Worm (Caenorhabditis elegans) whole organism, late embryonic: ENCODE results near the gene rilp-1.

ENCODE experiments used
- C08G9.2 ChIP-seq: sonication (generic microtip); optimal IDR thresholded peaks from 2 replicates; lab custom pipeline; 2016; ENCODE audit warnings: mild to moderate bottlenecking, missing genetic modification characterization, moderate library complexity, missing compliant biosample characterization
- F13H6.1 ChIP-seq: sonication (generic microtip); optimal IDR thresholded peaks from 2 replicates; lab custom pipeline; 2016; ENCODE audit warnings: missing genetic modification characterization, missing compliant biosample characterization
- ceh-22 ChIP-seq: sonication (generic microtip); optimal IDR thresholded peaks from 2 replicates; lab custom pipeline; 2017; ENCODE audit warnings: missing biosample characterization, missing genetic modification characterization
- elt-2 ChIP-seq: sonication (generic microtip); optimal IDR thresholded peaks from 2 replicates; lab custom pipeline; 2016; ENCODE audit warnings: missing genetic modification reagents, missing genetic modification characterization, missing compliant biosample characterization
- gmeb-2 ChIP-seq: sonication (generic microtip); optimal IDR thresholded peaks from 2 replicates; lab custom pipeline; 2016; ENCODE audit warnings: missing genetic modification characterization, inconsistent platforms, missing compliant biosample characterization
- hlh-13 ChIP-seq: fragments of 200-800 bp; sonication (Bioruptor generic); optimal IDR thresholded peaks from 2 replicates; lab custom pipeline; 2018; ENCODE audit warnings: mild to moderate bottlenecking, missing genetic modification characterization, missing compliant biosample characterization
- madf-2 ChIP-seq: sonication (generic microtip); optimal IDR thresholded peaks from 2 replicates; lab custom pipeline; 2017; ENCODE audit warnings: missing genetic modification characterization, missing compliant biosample characterization
- mec-3 ChIP-seq: sonication (generic microtip); optimal IDR thresholded peaks from 2 replicates; lab custom pipeline; 2016; ENCODE audit warnings: borderline replicate concordance, missing genetic modification characterization, missing compliant biosample characterization
- nhr-11 ChIP-seq: fragments of 150-350 bp; optimal IDR thresholded peaks from 2 replicates; lab custom pipeline; 2014; ENCODE audit warnings: missing biosample characterization, missing genetic modification characterization
- sox-4 ChIP-seq: sonication (generic microtip); optimal IDR thresholded peaks from 2 replicates; lab custom pipeline; 2017; ENCODE audit warnings: mild to moderate bottlenecking, missing genetic modification characterization, inconsistent platforms, missing compliant biosample characterization
- unc-42 ChIP-seq: sonication (generic microtip); optimal IDR thresholded peaks from 2 replicates; lab custom pipeline; 2016; ENCODE audit warnings: missing genotype, missing genetic modification characterization, missing compliant biosample characterization
- unc-86 ChIP-seq: sonication (generic microtip); optimal IDR thresholded peaks from 2 replicates; lab custom pipeline; 2016; ENCODE audit warnings: missing genetic modification characterization, missing compliant biosample characterization
- ztf-16 ChIP-seq: sonication (generic microtip); optimal IDR thresholded peaks from 2 replicates; lab custom pipeline; 2017; ENCODE audit warnings: missing genetic modification characterization, missing compliant biosample characterization

DNA sequence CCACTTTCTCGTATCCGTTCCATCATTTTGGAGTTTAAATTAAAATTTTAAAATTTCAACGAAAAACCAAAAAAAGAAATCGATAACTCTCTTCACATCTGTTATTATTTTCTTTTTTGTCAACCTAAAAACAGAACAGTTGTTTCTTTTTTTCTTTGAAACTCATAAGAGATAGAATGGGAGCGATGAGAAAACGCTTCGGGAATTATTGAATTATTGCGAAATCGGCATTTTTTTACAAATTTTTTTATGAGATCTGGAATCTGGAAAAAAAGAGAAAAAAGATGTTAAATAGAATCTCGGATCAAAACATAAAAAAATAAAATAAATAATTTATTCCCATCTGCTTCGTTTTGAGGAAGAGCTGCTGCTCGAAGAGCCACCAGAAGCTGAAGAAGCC, 21.5 kb downstream of the rilp-1 start, which contains the start of gene C46F11.5:
- TF ChIP-seq gmeb-2 (no peak), elt-2 (tag; lab: Kevin White, UChicago) (no peak), C08G9.2 (no peak), ztf-16 (no peak), madf-2 (tag; lab: Kevin White, UChicago) (no peak), nhr-11 (tag; lab: Kevin White, UChicago) (no peak), F13H6.1 (no peak), mec-3 (tag; lab: Kevin White, UChicago) (no peak), unc-86 (tag; lab: Kevin White, UChicago) (no peak), unc-42 (tag; lab: Kevin White, UChicago) (no peak), sox-4 (tag; lab: Kevin White, UChicago) (no peak), ceh-22 (no peak), hlh-13 (GFP tag; lab: Kevin White, UChicago) (no peak)
